Fruit fly (Drosophila melanogaster) whole organism, pupa: ENCODE results near the gene Adhr.

Source experiments
- CG10348 ChIP-seq: fragments of 200-800 bp; sonication (Bioruptor generic); IDR thresholded peaks from 2 replicates; pipeline ENCODE4 v1.3.6; 2022; ENCODE audit warnings: missing biosample characterization, missing genetic modification characterization
- CG12605 ChIP-seq: fragments of 200-800 bp; sonication (Bioruptor generic); IDR thresholded peaks from 2 replicates; pipeline ENCODE4 v1.3.6; 2022; ENCODE audit warnings: missing biosample characterization, missing genetic modification characterization
- CG13204 ChIP-seq: fragments of 200-800 bp; sonication (Bioruptor generic); optimal IDR thresholded peaks from 2 replicates; lab custom pipeline; 2018; ENCODE audit warnings: missing biosample characterization, mild to moderate bottlenecking, missing genetic modification characterization, moderate library complexity
- CG14655 ChIP-seq: fragments of 200-800 bp; sonication (Bioruptor generic); optimal IDR thresholded peaks from 3 replicates; lab custom pipeline; 2017; ENCODE audit warnings: mild to moderate bottlenecking, missing biosample characterization, missing genetic modification reagents, missing genetic modification characterization
- CG15710 ChIP-seq: fragments of 200-800 bp; sonication (Bioruptor generic); optimal IDR thresholded peaks from 2 replicates; lab custom pipeline; 2018; ENCODE audit warnings: missing biosample characterization, mild to moderate bottlenecking, missing genetic modification characterization, moderate library complexity
- CG17806 ChIP-seq: fragments of 200-800 bp; sonication (Bioruptor generic); optimal IDR thresholded peaks from 2 replicates; lab custom pipeline; 2018; ENCODE audit warnings: missing biosample characterization, mild to moderate bottlenecking, missing genetic modification characterization, moderate library complexity
- CG32121 ChIP-seq: fragments of 200-800 bp; sonication (Bioruptor generic); IDR thresholded peaks from 2 replicates; pipeline ENCODE4 v1.3.6; 2022; ENCODE audit warnings: missing biosample characterization, missing genetic modification characterization
- CG34367 ChIP-seq: fragments of 200-800 bp; sonication (Bioruptor generic); optimal IDR thresholded peaks from 2 replicates; lab custom pipeline; 2018; ENCODE audit warnings: missing biosample characterization, mild to moderate bottlenecking, missing genetic modification characterization
- CG4496 ChIP-seq: fragments of 200-800 bp; sonication (Bioruptor generic); IDR thresholded peaks from 3 replicates; pipeline ENCODE4 v1.3.6; 2022; ENCODE audit warnings: missing biosample characterization, missing genetic modification characterization
- CG8159 ChIP-seq: fragments of 200-800 bp; sonication (Bioruptor generic); optimal IDR thresholded peaks from 3 replicates; lab custom pipeline; 2018; ENCODE audit warnings: missing biosample characterization, mild to moderate bottlenecking, missing genetic modification characterization, moderate library complexity
- CG8301 ChIP-seq: fragments of 200-800 bp; sonication (Bioruptor generic); optimal IDR thresholded peaks from 2 replicates; lab custom pipeline; 2018; ENCODE audit warnings: missing biosample characterization, mild to moderate bottlenecking, missing genetic modification characterization
- CG9948 ChIP-seq: fragments of 200-800 bp; sonication (Bioruptor generic); optimal IDR thresholded peaks from 2 replicates; lab custom pipeline; 2018; ENCODE audit warnings: missing biosample characterization, mild to moderate bottlenecking, missing genetic modification characterization, moderate library complexity
- D1 ChIP-seq: fragments of 200-800 bp; sonication (Bioruptor generic); optimal IDR thresholded peaks from 2 replicates; lab custom pipeline; 2018; ENCODE audit warnings: missing biosample characterization, mild to moderate bottlenecking, missing genetic modification characterization, moderate library complexity
- EcR ChIP-seq: fragments of 200-800 bp; sonication (Bioruptor generic); optimal IDR thresholded peaks from 3 replicates; lab custom pipeline; 2019; ENCODE audit warnings: missing biosample characterization, missing genetic modification characterization, mild to moderate bottlenecking, moderate library complexity, missing genetic modification reagents
- Ets98B ChIP-seq: fragments of 200-800 bp; sonication (Bioruptor generic); IDR thresholded peaks from 2 replicates; pipeline ENCODE4 v1.3.6; 2022; ENCODE audit warnings: missing biosample characterization, missing genetic modification characterization
- Pif1A ChIP-seq: fragments of 200-800 bp; sonication (Bioruptor generic); optimal IDR thresholded peaks from 3 replicates; lab custom pipeline; 2016; ENCODE audit warnings: missing biosample characterization, missing genetic modification characterization
- Pif1B ChIP-seq: fragments of 200-800 bp; sonication (Bioruptor generic); optimal IDR thresholded peaks from 3 replicates; lab custom pipeline; 2016; ENCODE audit warnings: missing biosample characterization, missing genetic modification characterization
- Snoo ChIP-seq: fragments of 200-800 bp; sonication (Bioruptor generic); optimal IDR thresholded peaks from 3 replicates; lab custom pipeline; 2017; ENCODE audit warnings: missing biosample characterization, mild to moderate bottlenecking, missing genetic modification characterization, inconsistent platforms
- fd96Ca ChIP-seq: fragments of 200-800 bp; sonication (Bioruptor generic); IDR thresholded peaks from 3 replicates; pipeline ENCODE4 v1.3.6; 2022; ENCODE audit warnings: missing biosample characterization, missing genetic modification characterization
- gl ChIP-seq: fragments of 200-800 bp; sonication (Bioruptor generic); optimal IDR thresholded peaks from 2 replicates; lab custom pipeline; 2018; ENCODE audit warnings: missing biosample characterization, mild to moderate bottlenecking, missing genetic modification characterization
- rn ChIP-seq: fragments of 200-800 bp; sonication (Bioruptor generic); IDR thresholded peaks from 2 replicates; pipeline ENCODE4 v1.3.6; 2022; ENCODE audit warnings: missing biosample characterization, missing genetic modification characterization

Adhr gene

DNA sequence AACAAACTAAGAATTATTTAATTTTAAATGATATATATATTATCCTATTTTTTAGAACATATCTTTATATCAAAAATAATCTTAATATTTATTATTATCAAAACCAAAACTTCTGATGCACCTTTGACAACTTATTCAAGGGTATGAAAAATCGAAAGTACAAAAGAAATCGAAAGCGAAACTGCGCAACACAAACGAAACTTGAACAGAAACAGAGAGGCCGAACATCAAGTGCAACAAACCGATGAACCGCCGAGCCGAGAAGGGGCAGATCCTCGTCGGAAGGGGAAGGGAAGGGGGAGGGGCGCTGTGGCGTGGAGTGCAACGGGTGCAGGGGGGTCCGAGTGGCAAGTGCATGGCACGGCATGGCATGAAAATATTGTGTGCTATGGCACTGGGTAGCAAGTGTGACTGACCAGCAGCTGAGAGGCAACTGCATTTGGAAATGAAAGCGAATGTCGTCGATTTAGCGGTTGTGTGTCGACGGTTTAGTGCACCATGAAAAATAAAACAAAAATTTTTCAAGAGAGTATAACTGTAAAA lies 26.8 kb downstream of the Adhr start:
- TF ChIP-seq Ets98B (GFP tag; lab: Robert Waterston, UW) (peak; percentile 57), fd96Ca (GFP tag; lab: Robert Waterston, UW) (peak; percentile 43; the same call in 2 of the 3 replicates), CG32121 (GFP tag; lab: Robert Waterston, UW) (peak; percentile 24; the same call in 1 of the 2 replicates), CG13204 (GFP tag; lab: Kevin White, UChicago) (peak; percentile 57), EcR (GFP tag; lab: Kevin White, UChicago) (peak; percentile 93), CG4496 (GFP tag; lab: Robert Waterston, UW) (peak; percentile 76), Pif1A (GFP tag; lab: Kevin White, UChicago) (no peak), CG14655 (GFP tag; lab: Kevin White, UChicago) (no peak), CG9948 (tag; lab: Kevin White, UChicago) (no peak)

DNA sequence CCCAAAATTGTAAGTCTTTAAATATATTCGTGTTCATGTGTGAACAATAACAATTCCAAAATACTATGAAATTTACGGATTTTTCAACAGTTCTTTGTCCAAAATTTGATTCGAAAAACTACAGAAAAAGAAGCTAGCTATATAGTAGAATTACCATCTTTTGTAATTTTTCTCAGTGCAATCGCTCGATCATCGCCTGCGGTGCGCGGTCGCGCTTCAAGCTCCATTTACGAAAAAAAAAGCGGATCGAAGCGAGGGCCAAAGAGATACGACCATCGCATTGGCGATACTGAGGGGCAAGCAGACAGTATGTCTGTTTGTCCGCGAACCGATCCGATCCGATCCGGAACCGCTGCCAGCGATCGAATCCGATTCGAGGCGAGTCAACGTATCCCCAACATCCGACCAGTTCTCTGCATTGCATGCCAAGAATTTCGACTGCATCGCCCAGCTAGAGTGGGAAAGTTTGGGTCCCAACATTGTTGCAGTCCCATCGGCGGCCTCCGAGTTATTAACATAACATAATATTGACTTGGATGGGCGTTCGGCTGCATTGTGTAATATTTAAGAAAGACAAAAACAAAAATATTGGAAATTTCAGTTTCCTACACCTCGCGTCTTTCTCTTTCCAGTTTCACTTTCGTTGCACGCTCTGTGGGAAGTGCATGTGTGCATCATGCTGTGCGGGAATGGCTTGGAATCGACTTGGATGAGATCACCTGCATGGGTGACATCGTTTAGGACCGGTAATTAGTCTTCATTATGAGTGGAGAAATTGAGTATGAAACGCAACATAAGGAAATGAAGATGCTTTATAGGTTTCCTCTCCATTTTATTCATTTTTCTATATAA lies 36.6 kb downstream of the Adhr start:
- TF ChIP-seq gl (no peak), CG13204 (GFP tag; lab: Kevin White, UChicago) (peak; percentile 64), D1 (tag; lab: Kevin White, UChicago) (no peak), CG14655 (GFP tag; lab: Kevin White, UChicago) (peak; percentile 54), EcR (GFP tag; lab: Kevin White, UChicago) (peak; percentile 60), CG34367 (tag; lab: Kevin White, UChicago) (peak; percentile 28), CG12605 (GFP tag; lab: Robert Waterston, UW) (no peak; the same call in 1 of the 2 replicates), CG15710 (tag; lab: Kevin White, UChicago) (peak; percentile 56), CG9948 (tag; lab: Kevin White, UChicago) (peak; percentile 45), CG8301 (tag; lab: Kevin White, UChicago) (peak; percentile 32), rn (no peak), CG17806 (tag; lab: Kevin White, UChicago) (peak; percentile 61), CG32121 (GFP tag; lab: Robert Waterston, UW) (0 out of 2 replicates have a peak, but pooled peaks have one; percentile 10), CG4496 (GFP tag; lab: Robert Waterston, UW) (peak; percentile 56; the same call in 2 of the 3 replicates), Ets98B (GFP tag; lab: Robert Waterston, UW) (no peak), Pif1A (GFP tag; lab: Kevin White, UChicago) (peak; percentile 36), CG8159 (tag; lab: Kevin White, UChicago) (peak; percentile 74), fd96Ca (GFP tag; lab: Robert Waterston, UW) (peak; percentile 61; the same call in 2 of the 3 replicates)

DNA sequence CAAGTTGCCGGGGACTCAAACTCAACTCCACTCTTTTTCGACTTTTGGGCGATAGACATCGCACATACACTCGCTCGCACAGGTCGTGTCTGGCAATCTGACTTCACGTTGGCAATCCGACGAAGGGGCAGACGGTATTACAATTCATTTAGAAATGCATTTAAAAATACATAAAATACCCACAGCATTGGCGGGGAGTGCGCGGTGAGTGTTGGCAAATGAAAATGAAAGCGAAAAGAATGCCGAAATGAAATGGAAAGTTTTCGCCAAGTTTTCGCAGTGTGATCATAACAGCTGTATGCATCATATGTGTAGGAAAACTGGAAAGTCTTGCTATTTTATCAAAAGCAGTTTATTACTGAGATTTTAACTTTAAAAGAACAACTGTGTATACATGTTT lies 38.1 kb downstream of the Adhr start:
- TF ChIP-seq rn (no peak), fd96Ca (GFP tag; lab: Robert Waterston, UW) (no peak), CG9948 (tag; lab: Kevin White, UChicago) (no peak), CG8301 (tag; lab: Kevin White, UChicago) (no peak), CG10348 (GFP tag; lab: Robert Waterston, UW) (no peak), CG17806 (tag; lab: Kevin White, UChicago) (no peak), gl (no peak), Snoo (tag; lab: Kevin White, UChicago) (no peak), CG4496 (GFP tag; lab: Robert Waterston, UW) (0 out of 3 replicates have a peak, but pooled peaks have one; percentile 49), EcR (GFP tag; lab: Kevin White, UChicago) (no peak), CG14655 (GFP tag; lab: Kevin White, UChicago) (peak; percentile 27), Pif1B (GFP tag; lab: Kevin White, UChicago) (no peak), CG32121 (GFP tag; lab: Robert Waterston, UW) (peak; percentile 38), CG8159 (tag; lab: Kevin White, UChicago) (no peak), CG12605 (GFP tag; lab: Robert Waterston, UW) (no peak)

DNA sequence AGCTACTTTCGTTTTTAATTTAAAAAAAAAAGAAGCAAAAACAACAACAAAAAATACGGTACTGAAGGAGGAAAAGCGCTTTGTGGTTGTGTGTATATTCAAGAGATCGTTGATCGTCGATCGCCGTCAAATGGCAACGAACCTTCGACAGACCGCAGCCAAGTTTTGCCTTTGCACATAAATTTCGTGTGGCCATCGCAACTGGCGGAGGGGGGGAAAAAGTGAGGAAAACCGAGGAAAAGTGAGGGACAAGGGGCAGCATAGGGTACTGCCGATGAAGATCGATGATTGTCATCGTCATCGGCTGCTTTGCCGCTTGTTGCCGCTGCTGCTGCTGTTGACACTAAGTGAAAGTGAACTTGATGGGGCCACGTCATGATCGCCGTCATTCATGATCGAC lies 39.6 kb downstream of the Adhr start:
- no peak for TF ChIP-seq CG15710 (tag; lab: Kevin White, UChicago)
- peak; percentile 61; the same call in 1 of the 2 replicates for TF ChIP-seq CG32121 (GFP tag; lab: Robert Waterston, UW)
- TF ChIP-seq CG17806 (tag; lab: Kevin White, UChicago), result no peak
- TF ChIP-seq gl, result no peak
- TF ChIP-seq Pif1A (GFP tag; lab: Kevin White, UChicago), result no peak
- TF ChIP-seq CG4496 (GFP tag; lab: Robert Waterston, UW), result 0 out of 3 replicates have a peak, but pooled peaks have one; percentile 26
- no peak for TF ChIP-seq CG8301 (tag; lab: Kevin White, UChicago)
- TF ChIP-seq Pif1B (GFP tag; lab: Kevin White, UChicago), result no peak
- TF ChIP-seq CG34367 (tag; lab: Kevin White, UChicago), result no peak
- TF ChIP-seq CG13204 (GFP tag; lab: Kevin White, UChicago), result no peak
- TF ChIP-seq CG12605 (GFP tag; lab: Robert Waterston, UW), result no peak
- TF ChIP-seq CG8159 (tag; lab: Kevin White, UChicago), result no peak
- TF ChIP-seq CG9948 (tag; lab: Kevin White, UChicago), result no peak
- TF ChIP-seq fd96Ca (GFP tag; lab: Robert Waterston, UW), result no peak
- no peak for TF ChIP-seq D1 (tag; lab: Kevin White, UChicago)
- no peak for TF ChIP-seq CG10348 (GFP tag; lab: Robert Waterston, UW)
- TF ChIP-seq EcR (GFP tag; lab: Kevin White, UChicago), result peak; percentile 78
